Worm (Caenorhabditis elegans): ENCODE measurements around the gene str-226.

ce11 chrV:3554869-3555268 lies 42.4 kb downstream of the str-226 start, which contains the start of gene grl-29:
- TF ChIP-seq elt-3 (tag; optimal IDR thresholded peaks at IDR 0.05) (no peak), snpc-4 (tag; optimal IDR thresholded peaks at IDR 0.05) (no peak)

Data from whole organism, L3 larva.